Worm (Caenorhabditis elegans): ENCODE results near the gene F22B5.6.

- TF ChIP-seq klf-2 (GFP tag; conservative IDR thresholded peaks at IDR 0.05) (no peak), flt-1 (GFP tag; IDR thresholded peaks at IDR 0.05) (no peak), cog-1 (tag; optimal IDR thresholded peaks at IDR 0.05) (no peak), ztf-29 (GFP tag; IDR thresholded peaks at IDR 0.05) (no peak), T22C8.4 (GFP tag; IDR thresholded peaks at IDR 0.05) (no peak), ref-1 (GFP tag; conservative IDR thresholded peaks at IDR 0.05) (no peak)
Observed at ce11 chrII:8412061-8412721, 43.8 kb downstream of the F22B5.6 start, which contains the start of gene efl-3.

Measured in whole organism, midembryonic.